Worm (Caenorhabditis elegans) whole organism, young adult: ENCODE measurements around the gene B0513.90.

Source experiments
- B0035.1 ChIP-seq: sonication (generic microtip); optimal IDR thresholded peaks from 2 replicates; lab custom pipeline; 2016; ENCODE audit warnings: missing genetic modification characterization, mild to moderate bottlenecking, missing compliant biosample characterization, missing genotype, missing genetic modification reagents
- B0261.1 ChIP-seq: sonication (generic microtip); optimal IDR thresholded peaks from 2 replicates; lab custom pipeline; 2016; ENCODE audit warnings: mild to moderate bottlenecking, missing genetic modification characterization, moderate library complexity, missing compliant biosample characterization
- B0336.3 ChIP-seq: fragments of 200-800 bp; sonication (Bioruptor generic); IDR thresholded peaks from 2 replicates; pipeline ENCODE4 v1.3.6; 2022; ENCODE audit warnings: missing genetic modification characterization, missing compliant biosample characterization
- F22D6.2 ChIP-seq: sonication (generic microtip); optimal IDR thresholded peaks from 2 replicates; lab custom pipeline; 2016; ENCODE audit warnings: mild to moderate bottlenecking, missing genetic modification characterization, missing compliant biosample characterization
- F23B12.7 ChIP-seq: sonication (generic microtip); optimal IDR thresholded peaks from 2 replicates; lab custom pipeline; 2017; ENCODE audit warnings: missing genetic modification characterization, mild to moderate bottlenecking, missing compliant biosample characterization, antibody characterized with exemption, moderate library complexity; ENCODE audit not compliant: insufficient read depth
- F39B2.1 ChIP-seq: fragments of 200-800 bp; sonication (Bioruptor generic); IDR thresholded peaks from 2 replicates; pipeline ENCODE4 v1.3.6; 2022; ENCODE audit warnings: missing genetic modification reagents, missing genetic modification characterization, missing compliant biosample characterization
- Y53F4B.3 ChIP-seq: fragments of 200-800 bp; sonication (Bioruptor generic); IDR thresholded peaks from 2 replicates; pipeline ENCODE4 v1.3.6; 2022; ENCODE audit warnings: missing genetic modification reagents, missing genetic modification characterization, missing compliant biosample characterization
- Y79H2A.3 ChIP-seq: fragments of 200-800 bp; sonication (Bioruptor generic); conservative IDR thresholded peaks from 2 replicates; pipeline ENCODE4 v1.3.6; 2022; ENCODE audit warnings: missing genetic modification reagents, missing genetic modification characterization, missing compliant biosample characterization
- akir-1 ChIP-seq: fragments of 200-800 bp; sonication (Bioruptor generic); optimal IDR thresholded peaks from 2 replicates; lab custom pipeline; 2018; ENCODE audit warnings: mild to moderate bottlenecking, missing genetic modification characterization, moderate library complexity, missing compliant biosample characterization
- aptf-2 ChIP-seq: fragments of 200-800 bp; sonication (Bioruptor generic); conservative IDR thresholded peaks from 2 replicates; pipeline ENCODE4 v1.3.6; 2022; ENCODE audit warnings: missing genetic modification reagents, missing genetic modification characterization, missing compliant biosample characterization
- atf-7 ChIP-seq: sonication (generic microtip); optimal IDR thresholded peaks from 2 replicates; lab custom pipeline; 2017; ENCODE audit warnings: mild to moderate bottlenecking, missing genetic modification characterization, missing compliant biosample characterization
- attf-6 ChIP-seq: fragments of 200-800 bp; sonication (Bioruptor generic); IDR thresholded peaks from 2 replicates; pipeline ENCODE4 v1.3.6; 2022; ENCODE audit warnings: missing genetic modification reagents, missing genetic modification characterization, missing compliant biosample characterization
- ceh-27 ChIP-seq: fragments of 200-800 bp; sonication (Bioruptor generic); optimal IDR thresholded peaks from 2 replicates; lab custom pipeline; 2018; ENCODE audit warnings: mild to moderate bottlenecking, missing genetic modification characterization, moderate library complexity, missing compliant biosample characterization
- ceh-40 ChIP-seq: fragments of 200-800 bp; sonication (Bioruptor generic); IDR thresholded peaks from 2 replicates; pipeline ENCODE4 v1.3.6; 2022; ENCODE audit warnings: missing genetic modification characterization, missing compliant biosample characterization
- ceh-79 ChIP-seq: sonication (generic microtip); optimal IDR thresholded peaks from 2 replicates; lab custom pipeline; 2017; ENCODE audit warnings: mild to moderate bottlenecking, missing genetic modification characterization, missing compliant biosample characterization
- ceh-91 ChIP-seq: fragments of 200-800 bp; sonication (Bioruptor generic); IDR thresholded peaks from 2 replicates; pipeline ENCODE4 v1.3.6; 2022; ENCODE audit warnings: missing genetic modification reagents, missing genetic modification characterization, missing compliant biosample characterization
- chd-7 ChIP-seq: sonication (generic microtip); optimal IDR thresholded peaks from 2 replicates; lab custom pipeline; 2016; ENCODE audit warnings: mild to moderate bottlenecking, missing genetic modification characterization, moderate library complexity, missing compliant biosample characterization
- die-1 ChIP-seq: sonication (generic microtip); optimal IDR thresholded peaks from 2 replicates; lab custom pipeline; 2016; ENCODE audit warnings: missing genotype, mild to moderate bottlenecking, missing genetic modification characterization, missing compliant biosample characterization
- efl-1 ChIP-seq: fragments of 150-350 bp; optimal IDR thresholded peaks from 2 replicates; lab custom pipeline; 2014; ENCODE audit warnings: missing biosample characterization, missing genetic modification reagents, missing genetic modification characterization
- gei-17 ChIP-seq: fragments of 200-800 bp; sonication (Bioruptor generic); optimal IDR thresholded peaks from 2 replicates; lab custom pipeline; 2018; ENCODE audit warnings: mild to moderate bottlenecking, missing genetic modification characterization, missing compliant biosample characterization
- him-1 ChIP-seq: sonication (generic microtip); optimal IDR thresholded peaks from 2 replicates; lab custom pipeline; 2016; ENCODE audit warnings: missing genotype, missing genetic modification reagents, missing genetic modification characterization, missing compliant biosample characterization
- hrde-1 ChIP-seq: sonication (generic microtip); optimal IDR thresholded peaks from 2 replicates; lab custom pipeline; 2016; ENCODE audit warnings: missing genetic modification characterization, mild to moderate bottlenecking, missing compliant biosample characterization, moderate library complexity, missing genotype, missing genetic modification reagents, borderline replicate concordance
- lag-1 ChIP-seq: fragments of 200-800 bp; sonication (Bioruptor generic); IDR thresholded peaks from 2 replicates; pipeline ENCODE4 v1.3.6; 2022; ENCODE audit warnings: missing genetic modification reagents, missing genetic modification characterization, missing compliant biosample characterization
- lin-26 ChIP-seq: fragments of 200-800 bp; sonication (Bioruptor generic); IDR thresholded peaks from 2 replicates; pipeline ENCODE4 v1.3.6; 2022; ENCODE audit warnings: missing genetic modification reagents, missing genetic modification characterization, missing compliant biosample characterization
- lin-40 ChIP-seq: sonication (generic microtip); optimal IDR thresholded peaks from 2 replicates; lab custom pipeline; 2016; ENCODE audit warnings: missing genetic modification characterization, mild to moderate bottlenecking, missing compliant biosample characterization, missing genotype, missing genetic modification reagents
- lin-54 ChIP-seq: fragments of 200-800 bp; sonication (Bioruptor generic); optimal IDR thresholded peaks from 2 replicates; lab custom pipeline; 2018; ENCODE audit warnings: mild to moderate bottlenecking, missing genetic modification characterization, missing compliant biosample characterization
- madf-3 ChIP-seq: fragments of 200-800 bp; sonication (Bioruptor generic); IDR thresholded peaks from 2 replicates; pipeline ENCODE4 v1.3.6; 2022; ENCODE audit warnings: missing genetic modification reagents, missing genetic modification characterization, missing compliant biosample characterization
- madf-6 ChIP-seq: fragments of 200-800 bp; sonication (Bioruptor generic); IDR thresholded peaks from 2 replicates; pipeline ENCODE4 v1.3.6; 2022; ENCODE audit warnings: missing genetic modification reagents, missing genetic modification characterization, missing compliant biosample characterization
- madf-8 ChIP-seq: fragments of 200-800 bp; sonication (Bioruptor generic); conservative IDR thresholded peaks from 2 replicates; pipeline ENCODE4 v1.3.6; 2022; ENCODE audit warnings: missing genetic modification reagents, missing genetic modification characterization, missing compliant biosample characterization
- mes-4 ChIP-seq: sonication (generic microtip); optimal IDR thresholded peaks from 2 replicates; lab custom pipeline; 2016; ENCODE audit warnings: missing genotype, missing genetic modification characterization, missing compliant biosample characterization
- nfya-2 ChIP-seq: fragments of 200-800 bp; sonication (Bioruptor generic); IDR thresholded peaks from 2 replicates; pipeline ENCODE4 v1.3.6; 2022; ENCODE audit warnings: missing genetic modification reagents, missing genetic modification characterization, missing compliant biosample characterization
- nfyb-1 ChIP-seq: fragments of 200-800 bp; sonication (Bioruptor generic); IDR thresholded peaks from 2 replicates; pipeline ENCODE4 v1.3.6; 2022; ENCODE audit warnings: missing genetic modification reagents, missing genetic modification characterization, missing compliant biosample characterization
- nhr-120 ChIP-seq: fragments of 200-800 bp; sonication (Bioruptor generic); IDR thresholded peaks from 2 replicates; pipeline ENCODE4 v1.3.6; 2022; ENCODE audit warnings: missing genetic modification characterization, missing compliant biosample characterization
- nhr-179 ChIP-seq: sonication (generic microtip); optimal IDR thresholded peaks from 2 replicates; lab custom pipeline; 2016; ENCODE audit warnings: mild to moderate bottlenecking, missing genetic modification characterization, missing compliant biosample characterization
- rec-8 ChIP-seq, 2 experiments: sonication (generic microtip); optimal IDR thresholded peaks; 2 replicates each; lab custom pipeline; 2016; ENCODE audit warnings: mild to moderate bottlenecking in 2 of 2, missing genetic modification characterization in 2 of 2, missing genetic modification reagents in 2 of 2, missing genotype in 2 of 2, missing biosample characterization in 1 of 2, missing compliant biosample characterization in 1 of 2, moderate library complexity in 1 of 2
- repo-1 ChIP-seq: sonication (generic microtip); optimal IDR thresholded peaks from 2 replicates; lab custom pipeline; 2017; ENCODE audit warnings: mild to moderate bottlenecking, missing genetic modification characterization, missing compliant biosample characterization
- sea-2 ChIP-seq: fragments of 200-800 bp; sonication (Bioruptor generic); IDR thresholded peaks from 2 replicates; pipeline ENCODE4 v1.3.6; 2022; ENCODE audit warnings: missing genetic modification characterization, missing compliant biosample characterization
- snpc-1.1 ChIP-seq: sonication (generic microtip); optimal IDR thresholded peaks from 2 replicates; lab custom pipeline; 2017; ENCODE audit warnings: missing genetic modification characterization, mild to moderate bottlenecking, missing compliant biosample characterization, antibody characterized with exemption, moderate library complexity, missing genotype, missing genetic modification reagents; ENCODE audit not compliant: insufficient read depth
- snpc-1.3 ChIP-seq: sonication (generic microtip); optimal IDR thresholded peaks from 2 replicates; lab custom pipeline; 2017; ENCODE audit warnings: missing genetic modification characterization, mild to moderate bottlenecking, missing compliant biosample characterization, antibody characterized with exemption, moderate library complexity, missing genotype, missing genetic modification reagents; ENCODE audit not compliant: insufficient read depth
- snpc-3.4 ChIP-seq: sonication (generic microtip); optimal IDR thresholded peaks from 2 replicates; lab custom pipeline; 2017; ENCODE audit warnings: missing genetic modification characterization, mild to moderate bottlenecking, missing compliant biosample characterization, antibody characterized with exemption, moderate library complexity, missing genotype, missing genetic modification reagents
- tlf-1 ChIP-seq: fragments of 200-800 bp; sonication (Bioruptor generic); optimal IDR thresholded peaks from 2 replicates; lab custom pipeline; 2018; ENCODE audit warnings: mild to moderate bottlenecking, missing genetic modification characterization, missing compliant biosample characterization
- unc-62 ChIP-seq: fragments of 150-350 bp; optimal IDR thresholded peaks from 2 replicates; lab custom pipeline; 2014; ENCODE audit warnings: missing biosample characterization, missing genetic modification reagents, missing genetic modification characterization
- zfh-2 ChIP-seq: fragments of 200-800 bp; sonication (Bioruptor generic); conservative IDR thresholded peaks from 2 replicates; pipeline ENCODE4 v1.3.6; 2022; ENCODE audit warnings: missing genetic modification reagents, missing genetic modification characterization, missing compliant biosample characterization
- zim-3 ChIP-seq: sonication (generic microtip); optimal IDR thresholded peaks from 2 replicates; lab custom pipeline; 2017; ENCODE audit warnings: mild to moderate bottlenecking, missing genetic modification characterization, moderate library complexity, missing compliant biosample characterization
- ztf-18 ChIP-seq: sonication (generic microtip); optimal IDR thresholded peaks from 2 replicates; lab custom pipeline; 2016; ENCODE audit warnings: missing genotype, mild to moderate bottlenecking, missing genetic modification characterization, missing compliant biosample characterization
- ztf-6 ChIP-seq: fragments of 200-800 bp; sonication (Bioruptor generic); IDR thresholded peaks from 2 replicates; pipeline ENCODE4 v1.3.6; 2022; ENCODE audit warnings: missing genetic modification reagents, missing genetic modification characterization, missing compliant biosample characterization

B0513.90 gene

DNA sequence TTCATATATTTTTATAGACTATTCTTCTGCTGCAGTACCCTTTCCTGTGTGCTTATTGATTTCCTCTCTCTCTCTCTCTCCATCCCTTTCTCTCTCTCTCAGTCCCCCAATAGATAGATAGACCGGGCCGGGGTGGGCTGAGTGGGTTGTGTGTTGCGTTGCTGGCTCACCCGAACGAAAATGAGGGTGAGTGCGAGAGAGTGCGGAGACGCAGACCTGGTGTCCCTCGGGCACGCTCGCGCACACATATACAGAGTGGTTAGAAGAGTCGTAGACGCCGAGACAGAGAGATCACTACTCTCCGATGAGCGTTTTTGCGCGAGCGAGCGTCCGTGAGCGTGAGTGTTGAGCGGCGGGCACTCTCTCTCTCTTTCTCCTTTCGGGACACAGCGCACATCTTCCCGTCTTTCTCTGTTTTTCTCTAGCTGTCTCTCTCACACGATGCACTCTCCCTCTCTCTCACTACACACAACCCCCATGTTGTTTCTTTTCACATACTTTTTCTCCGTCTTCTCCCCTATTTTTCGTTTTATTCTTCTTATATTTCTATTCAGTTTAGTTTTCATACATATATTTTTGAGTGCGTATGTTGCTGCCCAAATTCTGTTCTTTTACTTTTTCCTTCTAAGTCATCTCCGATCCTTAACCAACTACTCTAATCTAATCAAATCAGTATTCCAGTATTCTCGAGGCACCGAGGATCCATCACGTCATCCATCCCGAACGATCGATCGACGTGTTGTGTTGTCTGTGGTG is 20.7 kb downstream of the B0513.90 start, which contains the start of gene lin-66 (continued):
- TF ChIP-seq akir-1 (GFP tag; lab: Kevin White, UChicago) (peak; percentile 16), nfya-2 (GFP tag; lab: Robert Waterston, UW) (no peak), lag-1 (GFP tag; lab: Robert Waterston, UW) (no peak), efl-1 (GFP tag; lab: Kevin White, UChicago) (no peak), ceh-91 (GFP tag; lab: Robert Waterston, UW) (no peak), nhr-120 (GFP tag; lab: Robert Waterston, UW) (no peak), atf-7 (peak; percentile 72), nfyb-1 (GFP tag; lab: Robert Waterston, UW) (peak; percentile 90), snpc-1.1 (no peak), mes-4 (tag; lab: Kevin White, UChicago) (no peak), snpc-3.4 (no peak), Y53F4B.3 (GFP tag; lab: Robert Waterston, UW) (no peak), madf-8 (GFP tag; lab: Robert Waterston, UW) (no peak), F39B2.1 (GFP tag; lab: Robert Waterston, UW) (no peak), aptf-2 (no peak; the same call in 1 of the 2 replicates), zim-3 (tag; lab: Kevin White, UChicago) (no peak), madf-3 (GFP tag; lab: Robert Waterston, UW) (0 out of 2 replicates have a peak, but pooled peaks have one; percentile 48), rec-8 (tag; optimal IDR thresholded peaks at IDR 0.05; lab: Kevin White, UChicago) (peak in 1 of 2 experiments; percentile 28), lin-40 (tag; lab: Kevin White, UChicago) (peak; percentile 91), madf-6 (GFP tag; lab: Robert Waterston, UW) (0 out of 2 replicates have a peak, but pooled peaks have one; percentile 28), ceh-79 (tag; lab: Kevin White, UChicago) (peak; percentile 62), tlf-1 (GFP tag; lab: Kevin White, UChicago) (peak; percentile 65), zfh-2 (peak; percentile 99), ztf-6 (GFP tag; lab: Robert Waterston, UW) (0 out of 2 replicates have a peak, but pooled peaks have one; percentile 31), ceh-27 (GFP tag; lab: Kevin White, UChicago) (peak; percentile 93), F22D6.2 (tag; lab: Kevin White, UChicago) (peak; percentile 46), nhr-179 (tag; lab: Kevin White, UChicago) (no peak), lin-26 (GFP tag; lab: Robert Waterston, UW) (peak; percentile 75; the same call in 1 of the 2 replicates), attf-6 (no peak), die-1 (peak; percentile 74), B0261.1 (tag; lab: Kevin White, UChicago) (no peak), snpc-1.3 (tag; lab: Kevin White, UChicago) (no peak), Y79H2A.3 (GFP tag; lab: Robert Waterston, UW) (no peak), B0035.1 (tag; lab: Kevin White, UChicago) (peak; percentile 64), ztf-18 (tag; lab: Kevin White, UChicago) (peak; percentile 84), unc-62 (no peak), sea-2 (GFP tag; lab: Robert Waterston, UW) (0 out of 2 replicates have a peak, but pooled peaks have one; percentile 23), B0336.3 (GFP tag; lab: Robert Waterston, UW) (peak; percentile 94), him-1 (tag; lab: Kevin White, UChicago) (no peak), ceh-40 (GFP tag; lab: Robert Waterston, UW) (no peak), repo-1 (tag; lab: Kevin White, UChicago) (peak; percentile 75), gei-17 (GFP tag; lab: Kevin White, UChicago) (peak; percentile 52), hrde-1 (no peak), chd-7 (tag; lab: Kevin White, UChicago) (peak; percentile 85), F23B12.7 (tag; lab: Kevin White, UChicago) (peak; percentile 43), lin-54 (GFP tag; lab: Kevin White, UChicago) (peak; percentile 58)
